Fruit fly (Drosophila melanogaster) whole organism, embryonic: ENCODE results near the gene CG15529.

Source experiments
- CG10321 ChIP-seq: fragments of 200-800 bp; sonication (Bioruptor generic); IDR thresholded peaks from 2 replicates; pipeline ENCODE4 v1.3.6; 2022; ENCODE audit warnings: missing biosample characterization, missing genetic modification characterization
- CG11504 ChIP-seq: fragments of 200-800 bp; sonication (Bioruptor generic); optimal IDR thresholded peaks from 3 replicates; lab custom pipeline; 2019; ENCODE audit warnings: missing biosample characterization, mild to moderate bottlenecking, missing genetic modification characterization, moderate library complexity
- CG12155 ChIP-seq: fragments of 200-800 bp; sonication (Bioruptor generic); optimal IDR thresholded peaks from 3 replicates; lab custom pipeline; 2016; ENCODE audit warnings: missing biosample characterization, missing genetic modification characterization
- CG12659 ChIP-seq: fragments of 200-800 bp; sonication (Bioruptor generic); optimal IDR thresholded peaks from 3 replicates; lab custom pipeline; 2017; ENCODE audit warnings: mild to moderate bottlenecking, missing biosample characterization, missing genetic modification reagents, missing genetic modification characterization
- CG13287 ChIP-seq: fragments of 200-800 bp; sonication (Bioruptor generic); IDR thresholded peaks from 2 replicates; pipeline ENCODE4 v1.3.6; 2022; ENCODE audit warnings: missing biosample characterization, missing genetic modification characterization; ENCODE audit not compliant: partially characterized antibody
- CG13424 ChIP-seq: fragments of 200-800 bp; sonication (Bioruptor generic); optimal IDR thresholded peaks from 2 replicates; lab custom pipeline; 2019; ENCODE audit warnings: missing biosample characterization, mild to moderate bottlenecking, missing genetic modification characterization, moderate library complexity
- CG13624 ChIP-seq: fragments of 200-800 bp; sonication (Bioruptor generic); optimal IDR thresholded peaks from 2 replicates; lab custom pipeline; 2016; ENCODE audit warnings: missing biosample characterization, missing genetic modification characterization
- CG14014 ChIP-seq: fragments of 200-800 bp; sonication (Bioruptor generic); IDR thresholded peaks from 2 replicates; pipeline ENCODE4 v1.3.6; 2022; ENCODE audit warnings: missing biosample characterization, missing genetic modification characterization
- CG14050 ChIP-seq: fragments of 200-800 bp; sonication (Bioruptor generic); IDR thresholded peaks from 3 replicates; pipeline ENCODE4 v1.3.6; 2022; ENCODE audit warnings: missing biosample characterization, missing genetic modification characterization
- CG1529 ChIP-seq: fragments of 200-800 bp; sonication (Bioruptor generic); optimal IDR thresholded peaks from 3 replicates; lab custom pipeline; 2018; ENCODE audit warnings: missing biosample characterization, missing genetic modification characterization
- CG17802 ChIP-seq: fragments of 200-800 bp; sonication (Bioruptor generic); optimal IDR thresholded peaks from 2 replicates; lab custom pipeline; 2018; ENCODE audit warnings: missing biosample characterization, mild to moderate bottlenecking, missing genetic modification characterization, moderate library complexity
- CG31365 ChIP-seq: fragments of 200-800 bp; sonication (Bioruptor generic); optimal IDR thresholded peaks from 2 replicates; lab custom pipeline; 2018; ENCODE audit warnings: missing biosample characterization, mild to moderate bottlenecking, missing genetic modification characterization
- CG31388 ChIP-seq: fragments of 200-800 bp; sonication (Bioruptor generic); optimal IDR thresholded peaks from 2 replicates; lab custom pipeline; 2016; ENCODE audit warnings: missing biosample characterization, missing genetic modification characterization
- CG31441 ChIP-seq: fragments of 200-800 bp; sonication (Bioruptor generic); IDR thresholded peaks from 2 replicates; pipeline ENCODE4 v1.3.6; 2022; ENCODE audit warnings: missing biosample characterization, missing genetic modification characterization
- CG34224 ChIP-seq: fragments of 200-800 bp; sonication (Bioruptor generic); IDR thresholded peaks from 3 replicates; pipeline ENCODE4 v1.3.6; 2022; ENCODE audit warnings: missing biosample characterization, missing genetic modification characterization; ENCODE audit not compliant: partially characterized antibody
- CG3995 ChIP-seq: fragments of 200-800 bp; sonication (Bioruptor generic); optimal IDR thresholded peaks from 3 replicates; lab custom pipeline; 2016; ENCODE audit warnings: missing biosample characterization, missing genetic modification characterization
- CG4404 ChIP-seq: fragments of 200-800 bp; sonication (Bioruptor generic); IDR thresholded peaks from 2 replicates; pipeline ENCODE4 v1.3.6; 2022; ENCODE audit warnings: missing biosample characterization, missing genetic modification characterization
- CG5180 ChIP-seq: fragments of 200-800 bp; sonication (Bioruptor generic); optimal IDR thresholded peaks from 3 replicates; lab custom pipeline; 2017; ENCODE audit warnings: missing biosample characterization, missing genetic modification characterization, mild to moderate bottlenecking, moderate library complexity, missing genetic modification reagents
- CG6654 ChIP-seq: fragments of 200-800 bp; sonication (Bioruptor generic); optimal IDR thresholded peaks from 2 replicates; lab custom pipeline; 2017; ENCODE audit warnings: missing biosample characterization, mild to moderate bottlenecking, missing genetic modification characterization
- CG6791 ChIP-seq: fragments of 200-800 bp; sonication (Bioruptor generic); IDR thresholded peaks from 3 replicates; pipeline ENCODE4 v1.3.6; 2022; ENCODE audit warnings: missing biosample characterization, missing genetic modification characterization; ENCODE audit not compliant: partially characterized antibody
- CG7786 ChIP-seq: fragments of 200-800 bp; sonication (Bioruptor generic); optimal IDR thresholded peaks from 2 replicates; lab custom pipeline; 2016; ENCODE audit warnings: missing biosample characterization, missing genetic modification characterization
- CG9437 ChIP-seq: fragments of 200-800 bp; sonication (Bioruptor generic); optimal IDR thresholded peaks from 2 replicates; lab custom pipeline; 2018; ENCODE audit warnings: missing biosample characterization, mild to moderate bottlenecking, missing genetic modification characterization
- Chrac-16 ChIP-seq: fragments of 200-800 bp; sonication (Bioruptor generic); optimal IDR thresholded peaks from 3 replicates; lab custom pipeline; 2016; ENCODE audit warnings: missing biosample characterization, missing genetic modification characterization
- CrebB ChIP-seq: fragments of 200-800 bp; sonication (Bioruptor generic); optimal IDR thresholded peaks from 3 replicates; lab custom pipeline; 2018; ENCODE audit warnings: missing biosample characterization, mild to moderate bottlenecking, missing genetic modification characterization
- Dek ChIP-seq: fragments of 200-800 bp; sonication (Bioruptor generic); optimal IDR thresholded peaks from 3 replicates; lab custom pipeline; 2019; ENCODE audit warnings: missing biosample characterization, mild to moderate bottlenecking, missing genetic modification characterization, moderate library complexity
- Dfd ChIP-seq, 2 experiments: fragments of >200 bp; optimal IDR thresholded peaks; 2 replicates each; lab custom pipeline; 2017; ENCODE audit warnings: missing biosample characterization in 2 of 2, missing genetic modification characterization in 2 of 2
- Dp ChIP-seq: fragments of 200-800 bp; sonication (Bioruptor generic); optimal IDR thresholded peaks from 2 replicates; lab custom pipeline; 2018; ENCODE audit warnings: missing biosample characterization, mild to moderate bottlenecking, missing genetic modification characterization, moderate library complexity
- HLH54F ChIP-seq: fragments of 200-800 bp; sonication (Bioruptor generic); optimal IDR thresholded peaks from 3 replicates; lab custom pipeline; 2016; ENCODE audit warnings: missing biosample characterization, missing genetic modification characterization
- HmgZ ChIP-seq: fragments of 200-800 bp; sonication (Bioruptor generic); optimal IDR thresholded peaks from 2 replicates; lab custom pipeline; 2018; ENCODE audit warnings: missing biosample characterization, mild to moderate bottlenecking, missing genetic modification characterization
- Hmx ChIP-seq: fragments of 200-800 bp; sonication (Bioruptor generic); optimal IDR thresholded peaks from 2 replicates; lab custom pipeline; 2016; ENCODE audit warnings: missing biosample characterization, missing genetic modification characterization
- Hr51 ChIP-seq, 2 experiments: fragments of 200-800 bp; sonication (Bioruptor generic); optimal IDR thresholded peaks; 2 replicates in 1 of 2; 3 replicates in 1 of 2; lab custom pipeline; 2016 to 2018; ENCODE audit warnings: missing biosample characterization in 2 of 2, missing genetic modification characterization in 2 of 2, mild to moderate bottlenecking in 1 of 2, moderate library complexity in 1 of 2
- Kr ChIP-seq: fragments of 200-800 bp; sonication (Bioruptor generic); optimal IDR thresholded peaks from 2 replicates; lab custom pipeline; 2017; ENCODE audit warnings: missing biosample characterization, mild to moderate bottlenecking, missing genetic modification characterization
- NK7.1 ChIP-seq: fragments of 200-800 bp; sonication (Bioruptor generic); optimal IDR thresholded peaks from 3 replicates; lab custom pipeline; 2016; ENCODE audit warnings: missing biosample characterization, missing genetic modification characterization
- Neu2 ChIP-seq: fragments of 200-800 bp; sonication (Bioruptor generic); optimal IDR thresholded peaks from 3 replicates; lab custom pipeline; 2016; ENCODE audit warnings: missing biosample characterization, missing genetic modification characterization, borderline replicate concordance
- Sin3A ChIP-seq: fragments of >200 bp; optimal IDR thresholded peaks from 2 replicates; lab custom pipeline; 2018
- danr ChIP-seq: fragments of 200-800 bp; sonication (Bioruptor generic); IDR thresholded peaks from 2 replicates; pipeline ENCODE4 v1.3.6; 2022; ENCODE audit warnings: missing biosample characterization, missing genetic modification characterization
- emc ChIP-seq: fragments of 200-800 bp; sonication (Bioruptor generic); optimal IDR thresholded peaks from 2 replicates; lab custom pipeline; 2016; ENCODE audit warnings: missing biosample characterization, missing genetic modification characterization
- exex ChIP-seq: fragments of 200-800 bp; sonication (Bioruptor generic); optimal IDR thresholded peaks from 4 replicates; lab custom pipeline; 2018; ENCODE audit warnings: missing biosample characterization, mild to moderate bottlenecking, missing genetic modification characterization, moderate library complexity
- fru ChIP-seq: fragments of >200 bp; optimal IDR thresholded peaks from 2 replicates; lab custom pipeline; 2017
- gcm2 ChIP-seq: fragments of 200-800 bp; sonication (Bioruptor generic); optimal IDR thresholded peaks from 2 replicates; lab custom pipeline; 2016; ENCODE audit warnings: missing biosample characterization, missing genetic modification characterization
- gt ChIP-seq: fragments of 200-800 bp; sonication (Bioruptor generic); IDR thresholded peaks from 2 replicates; pipeline ENCODE4 v1.3.6; 2022; ENCODE audit warnings: missing biosample characterization, missing genetic modification characterization
- hb ChIP-seq: fragments of 200-800 bp; sonication (Bioruptor generic); IDR thresholded peaks from 3 replicates; pipeline ENCODE4 v1.3.6; 2022; ENCODE audit warnings: missing biosample characterization, missing genetic modification characterization; ENCODE audit not compliant: partially characterized antibody
- kni ChIP-seq: fragments of 200-800 bp; sonication (Bioruptor generic); optimal IDR thresholded peaks from 3 replicates; lab custom pipeline; 2017; ENCODE audit warnings: mild to moderate bottlenecking, missing biosample characterization, missing genetic modification reagents, missing genetic modification characterization
- lilli ChIP-seq: fragments of 200-800 bp; sonication (Bioruptor generic); optimal IDR thresholded peaks from 3 replicates; lab custom pipeline; 2016; ENCODE audit warnings: missing biosample characterization, missing genetic modification characterization
- pita ChIP-seq: fragments of 200-800 bp; sonication (Bioruptor generic); optimal IDR thresholded peaks from 2 replicates; lab custom pipeline; 2017; ENCODE audit warnings: missing biosample characterization, mild to moderate bottlenecking, missing genetic modification characterization
- schlank ChIP-seq: fragments of 200-800 bp; sonication (Bioruptor generic); optimal IDR thresholded peaks from 2 replicates; lab custom pipeline; 2018; ENCODE audit warnings: missing biosample characterization, mild to moderate bottlenecking, missing genetic modification characterization
- sim ChIP-seq: fragments of 200-800 bp; sonication (Bioruptor generic); IDR thresholded peaks from 2 replicates; pipeline ENCODE4 v1.3.6; 2022; ENCODE audit warnings: missing biosample characterization, missing genetic modification characterization
- stc ChIP-seq: fragments of 200-800 bp; sonication (Bioruptor generic); IDR thresholded peaks from 2 replicates; pipeline ENCODE4 v1.3.6; 2022; ENCODE audit warnings: missing biosample characterization, missing genetic modification characterization
- zen2 ChIP-seq: fragments of 200-800 bp; sonication (Bioruptor generic); IDR thresholded peaks from 3 replicates; pipeline ENCODE4 v1.3.6; 2022; ENCODE audit warnings: missing biosample characterization, missing genetic modification characterization; ENCODE audit not compliant: partially characterized antibody
- zf30C ChIP-seq: fragments of 200-800 bp; sonication (Bioruptor generic); optimal IDR thresholded peaks from 3 replicates; lab custom pipeline; 2018; ENCODE audit warnings: missing biosample characterization, mild to moderate bottlenecking, missing genetic modification characterization
- zfh2 ChIP-seq: fragments of 200-800 bp; sonication (Bioruptor generic); optimal IDR thresholded peaks from 2 replicates; lab custom pipeline; 2016; ENCODE audit warnings: missing biosample characterization, missing genetic modification characterization

The CG15529 gene

dm6 chr3R:30200091-30200698 is 48.3 kb downstream of the CG15529 start (continued):
- TF ChIP-seq stc (no peak), CG13424 (tag; lab: Kevin White, UChicago) (no peak), zen2 (GFP tag; lab: Robert Waterston, UW) (no peak), pita (GFP tag; lab: Kevin White, UChicago) (no peak), schlank (tag; lab: Kevin White, UChicago) (no peak), fru (lab: Kevin White, UChicago) (no peak), CG12659 (GFP tag; lab: Kevin White, UChicago) (no peak), sim (GFP tag; lab: Robert Waterston, UW) (no peak), CG13287 (GFP tag; lab: Robert Waterston, UW) (no peak), hb (no peak), CG14050 (GFP tag; lab: Robert Waterston, UW) (no peak), Dek (tag; lab: Kevin White, UChicago) (no peak), kni (no peak), Dfd (GFP tag; optimal IDR thresholded peaks at IDR 0.05; lab: Kevin White, UChicago) (no peak), CG3995 (GFP tag; lab: Kevin White, UChicago) (no peak), CG10321 (no peak), CG7786 (no peak), lilli (peak; percentile 18), zfh2 (peak; percentile 11), exex (tag; lab: Kevin White, UChicago) (peak; percentile 14), Sin3A (lab: Kevin White, UChicago) (no peak), CG17802 (tag; lab: Kevin White, UChicago) (no peak), CG31441 (GFP tag; lab: Robert Waterston, UW) (no peak), NK7.1 (GFP tag; lab: Kevin White, UChicago) (no peak), Dp (GFP tag; lab: Kevin White, UChicago) (no peak), gt (GFP tag; lab: Robert Waterston, UW) (no peak), Kr (GFP tag; lab: Kevin White, UChicago) (no peak), Hmx (GFP tag; lab: Kevin White, UChicago) (no peak), CG31365 (tag; lab: Kevin White, UChicago) (no peak), CG13624 (GFP tag; lab: Kevin White, UChicago) (peak; percentile 23), CG6654 (GFP tag; lab: Kevin White, UChicago) (no peak), CG9437 (GFP tag; lab: Kevin White, UChicago) (no peak), CG12155 (GFP tag; lab: Kevin White, UChicago) (peak; percentile 18), HmgZ (tag; lab: Kevin White, UChicago) (no peak), emc (GFP tag; lab: Kevin White, UChicago) (no peak), CG6791 (GFP tag; lab: Robert Waterston, UW) (no peak), CG14014 (GFP tag; lab: Robert Waterston, UW) (peak; percentile 10; the same call in 1 of the 2 replicates), Neu2 (GFP tag; lab: Kevin White, UChicago) (no peak), gcm2 (GFP tag; lab: Kevin White, UChicago) (no peak), CG11504 (peak; percentile 36), Chrac-16 (GFP tag; lab: Kevin White, UChicago) (no peak), CG31388 (GFP tag; lab: Kevin White, UChicago) (no peak), HLH54F (GFP tag; lab: Kevin White, UChicago) (peak; percentile 44), CG5180 (GFP tag; lab: Kevin White, UChicago) (no peak), Hr51 (GFP tag; optimal IDR thresholded peaks at IDR 0.05; lab: Kevin White, UChicago) (peak in 1 of 2 experiments; percentile 42), CG1529 (GFP tag; lab: Kevin White, UChicago) (no peak), CG4404 (GFP tag; lab: Robert Waterston, UW) (no peak), zf30C (GFP tag; lab: Kevin White, UChicago) (no peak), danr (GFP tag; lab: Robert Waterston, UW) (no peak), CrebB (tag; lab: Kevin White, UChicago) (no peak), CG34224 (GFP tag; lab: Robert Waterston, UW) (no peak)
